Worm (Caenorhabditis elegans) whole organism, late embryonic: ENCODE results near the gene C53A5.17.
A peak's percentile ranks its signal among the peaks of the same experiment; 100 is the strongest.

ENCODE experiments used
- C08G9.2 ChIP-seq: sonication (generic microtip); optimal IDR thresholded peaks from 2 replicates; lab custom pipeline; 2016; ENCODE audit warnings: mild to moderate bottlenecking, missing genetic modification characterization, moderate library complexity, missing compliant biosample characterization
- K09A11.1 ChIP-seq: sonication (generic microtip); optimal IDR thresholded peaks from 2 replicates; lab custom pipeline; 2017; ENCODE audit warnings: antibody characterized with exemption, mild to moderate bottlenecking, missing genetic modification characterization, missing compliant biosample characterization; ENCODE audit not compliant: insufficient read depth
- T23F11.4 ChIP-seq: fragments of 200-800 bp; sonication (Bioruptor generic); optimal IDR thresholded peaks from 2 replicates; lab custom pipeline; 2018; ENCODE audit warnings: mild to moderate bottlenecking, missing genetic modification characterization, missing compliant biosample characterization
- Y22D7AL.16 ChIP-seq: sonication (generic microtip); optimal IDR thresholded peaks from 2 replicates; lab custom pipeline; 2016; ENCODE audit warnings: missing genetic modification characterization, missing compliant biosample characterization
- ama-1 ChIP-seq: fragments of 150-350 bp; optimal IDR thresholded peaks from 2 replicates; lab custom pipeline; 2014
- ceh-14 ChIP-seq: sonication (generic microtip); optimal IDR thresholded peaks from 2 replicates; lab custom pipeline; 2016; ENCODE audit warnings: missing genotype, missing genetic modification characterization, missing compliant biosample characterization
- ceh-22 ChIP-seq: sonication (generic microtip); optimal IDR thresholded peaks from 2 replicates; lab custom pipeline; 2017; ENCODE audit warnings: missing biosample characterization, missing genetic modification characterization
- ceh-24 ChIP-seq: sonication (generic microtip); optimal IDR thresholded peaks from 2 replicates; lab custom pipeline; 2016; ENCODE audit warnings: mild to moderate bottlenecking, missing genetic modification characterization, missing compliant biosample characterization
- ceh-31 ChIP-seq: sonication (generic microtip); optimal IDR thresholded peaks from 2 replicates; lab custom pipeline; 2016; ENCODE audit warnings: missing genetic modification characterization, missing compliant biosample characterization
- ceh-45 ChIP-seq: fragments of 200-800 bp; sonication (Bioruptor generic); IDR thresholded peaks from 2 replicates; pipeline ENCODE4 v1.3.6; 2022; ENCODE audit warnings: missing genetic modification reagents, missing genetic modification characterization, missing compliant biosample characterization
- ceh-48 ChIP-seq: sonication (generic microtip); optimal IDR thresholded peaks from 2 replicates; lab custom pipeline; 2016; ENCODE audit warnings: missing genetic modification characterization, inconsistent platforms, missing compliant biosample characterization
- che-1 ChIP-seq: sonication (generic microtip); optimal IDR thresholded peaks from 2 replicates; lab custom pipeline; 2016; ENCODE audit warnings: mild to moderate bottlenecking, missing genetic modification characterization, missing compliant biosample characterization
- dmd-4 ChIP-seq: sonication (generic microtip); optimal IDR thresholded peaks from 2 replicates; lab custom pipeline; 2016; ENCODE audit warnings: borderline replicate concordance, missing genetic modification characterization, missing compliant biosample characterization
- dve-1 ChIP-seq: sonication (generic microtip); optimal IDR thresholded peaks from 2 replicates; lab custom pipeline; 2017; ENCODE audit warnings: antibody characterized with exemption, mild to moderate bottlenecking, missing genetic modification characterization, missing compliant biosample characterization
- elt-2 ChIP-seq: sonication (generic microtip); optimal IDR thresholded peaks from 2 replicates; lab custom pipeline; 2016; ENCODE audit warnings: missing genetic modification reagents, missing genetic modification characterization, missing compliant biosample characterization
- ets-4 ChIP-seq: sonication (generic microtip); optimal IDR thresholded peaks from 2 replicates; lab custom pipeline; 2016; ENCODE audit warnings: missing genetic modification characterization, missing compliant biosample characterization
- fax-1 ChIP-seq: sonication (generic microtip); optimal IDR thresholded peaks from 2 replicates; lab custom pipeline; 2016; ENCODE audit warnings: missing genotype, missing genetic modification characterization, missing compliant biosample characterization
- fkh-10 ChIP-seq: fragments of 150-350 bp; optimal IDR thresholded peaks from 2 replicates; lab custom pipeline; 2014; ENCODE audit warnings: missing biosample characterization, missing genetic modification reagents, missing genetic modification characterization
- fkh-6 ChIP-seq: sonication (generic microtip); optimal IDR thresholded peaks from 2 replicates; lab custom pipeline; 2016; ENCODE audit warnings: missing genetic modification characterization, missing compliant biosample characterization
- gmeb-2 ChIP-seq: sonication (generic microtip); optimal IDR thresholded peaks from 2 replicates; lab custom pipeline; 2016; ENCODE audit warnings: missing genetic modification characterization, inconsistent platforms, missing compliant biosample characterization
- hlh-15 ChIP-seq: sonication (generic microtip); optimal IDR thresholded peaks from 2 replicates; lab custom pipeline; 2016; ENCODE audit warnings: missing genetic modification characterization, missing compliant biosample characterization
- hlh-30 ChIP-seq: sonication (generic microtip); optimal IDR thresholded peaks from 2 replicates; lab custom pipeline; 2017; ENCODE audit warnings: antibody characterized with exemption, missing genetic modification characterization, missing compliant biosample characterization; ENCODE audit not compliant: insufficient read depth
- hlh-8 ChIP-seq: sonication (generic microtip); optimal IDR thresholded peaks from 2 replicates; lab custom pipeline; 2016; ENCODE audit warnings: missing genotype, missing genetic modification characterization, missing compliant biosample characterization
- lin-11 ChIP-seq: fragments of 200-800 bp; sonication (Bioruptor generic); optimal IDR thresholded peaks from 2 replicates; lab custom pipeline; 2018; ENCODE audit warnings: mild to moderate bottlenecking, missing genetic modification characterization, missing compliant biosample characterization
- madf-2 ChIP-seq: sonication (generic microtip); optimal IDR thresholded peaks from 2 replicates; lab custom pipeline; 2017; ENCODE audit warnings: missing genetic modification characterization, missing compliant biosample characterization
- nhr-11 ChIP-seq: fragments of 150-350 bp; optimal IDR thresholded peaks from 2 replicates; lab custom pipeline; 2014; ENCODE audit warnings: missing biosample characterization, missing genetic modification characterization
- npax-4 ChIP-seq: sonication (generic microtip); optimal IDR thresholded peaks from 2 replicates; lab custom pipeline; 2016; ENCODE audit warnings: missing genetic modification characterization, missing compliant biosample characterization
- odd-2 ChIP-seq: sonication (generic microtip); optimal IDR thresholded peaks from 2 replicates; lab custom pipeline; 2017; ENCODE audit warnings: antibody characterized with exemption, mild to moderate bottlenecking, missing genetic modification characterization, missing compliant biosample characterization
- pag-3 ChIP-seq: sonication (generic microtip); optimal IDR thresholded peaks from 2 replicates; lab custom pipeline; 2016; ENCODE audit warnings: missing compliant biosample characterization, missing genetic modification characterization, borderline replicate concordance
- pat-9 ChIP-seq: fragments of 200-800 bp; sonication (Bioruptor generic); optimal IDR thresholded peaks from 2 replicates; lab custom pipeline; 2018; ENCODE audit warnings: mild to moderate bottlenecking, missing genetic modification characterization, moderate library complexity, missing compliant biosample characterization
- pax-1 ChIP-seq: fragments of 150-350 bp; optimal IDR thresholded peaks from 2 replicates; lab custom pipeline; 2014; ENCODE audit warnings: missing biosample characterization, missing genetic modification characterization
- pha-4 ChIP-seq: fragments of 150-350 bp; optimal IDR thresholded peaks from 2 replicates; lab custom pipeline; 2018; ENCODE audit warnings: missing biosample characterization, missing genetic modification reagents, missing genetic modification characterization
- pqm-1 ChIP-seq: sonication (generic microtip); optimal IDR thresholded peaks from 2 replicates; lab custom pipeline; 2016; ENCODE audit warnings: missing genetic modification characterization, missing compliant biosample characterization
- ref-2 ChIP-seq: sonication (generic microtip); optimal IDR thresholded peaks from 2 replicates; lab custom pipeline; 2016; ENCODE audit warnings: missing genetic modification characterization, missing compliant biosample characterization
- rnt-1 ChIP-seq: sonication (generic microtip); optimal IDR thresholded peaks from 2 replicates; lab custom pipeline; 2016; ENCODE audit warnings: missing genetic modification characterization, missing compliant biosample characterization
- sox-4 ChIP-seq: sonication (generic microtip); optimal IDR thresholded peaks from 2 replicates; lab custom pipeline; 2017; ENCODE audit warnings: mild to moderate bottlenecking, missing genetic modification characterization, inconsistent platforms, missing compliant biosample characterization
- syd-9 ChIP-seq: sonication (generic microtip); optimal IDR thresholded peaks from 2 replicates; lab custom pipeline; 2016; ENCODE audit warnings: mild to moderate bottlenecking, missing genetic modification characterization, moderate library complexity, missing compliant biosample characterization
- tbx-2 ChIP-seq: sonication (generic microtip); optimal IDR thresholded peaks from 2 replicates; lab custom pipeline; 2016; ENCODE audit warnings: missing genetic modification characterization, missing compliant biosample characterization
- tbx-7 ChIP-seq: sonication (generic microtip); optimal IDR thresholded peaks from 2 replicates; lab custom pipeline; 2016; ENCODE audit warnings: missing genotype, missing genetic modification characterization, missing compliant biosample characterization
- unc-55 ChIP-seq: sonication (generic microtip); optimal IDR thresholded peaks from 2 replicates; lab custom pipeline; 2017; ENCODE audit warnings: missing biosample characterization, missing genetic modification reagents, missing genetic modification characterization
- zip-5 ChIP-seq: sonication (generic microtip); optimal IDR thresholded peaks from 2 replicates; lab custom pipeline; 2016; ENCODE audit warnings: missing genetic modification characterization, missing compliant biosample characterization

The C53A5.17 gene

ce11 chrV:14510746-14511145, 10.2 kb downstream of the C53A5.17 start, which contains the start of gene R02D5.9:
Gene R02D5.9, minus strand, starts transcription at chrV:14511123.
- TF ChIP-seq ama-1 = no peak
- no peak for TF ChIP-seq ceh-48 (tag; lab: Kevin White, UChicago)
- TF ChIP-seq ceh-14 (tag; lab: Kevin White, UChicago) = no peak
- TF ChIP-seq tbx-2 = no peak
- no peak for TF ChIP-seq Y22D7AL.16
- TF ChIP-seq gmeb-2 = no peak
- no peak for TF ChIP-seq pqm-1

- TF ChIP-seq che-1 (no peak), odd-2 (tag; lab: Kevin White, UChicago) (no peak), hlh-15 (no peak), fkh-10 (GFP tag; lab: Kevin White, UChicago) (no peak), madf-2 (no peak), ceh-22 (tag; lab: Kevin White, UChicago) (no peak), hlh-30 (tag; lab: Kevin White, UChicago) (no peak), npax-4 (no peak), dmd-4 (tag; lab: Kevin White, UChicago) (no peak), zip-5 (tag; lab: Kevin White, UChicago) (no peak), fkh-6 (tag; lab: Kevin White, UChicago) (no peak), ceh-31 (no peak)
These were observed 12.3 kb downstream of the C53A5.17 start for ce11 chrV:14508556-14508955.

ce11 chrV:14508005-14508521, 12.8 kb downstream of the C53A5.17 start, which contains the start of gene R02D5.1:
Gene R02D5.1, plus strand, starts transcription at chrV:14508249.
- TF ChIP-seq T23F11.4 (GFP tag; lab: Kevin White, UChicago) (peak; percentile 4), ceh-24 (no peak), ref-2 (tag; lab: Kevin White, UChicago) (peak; percentile 77)

DNA sequence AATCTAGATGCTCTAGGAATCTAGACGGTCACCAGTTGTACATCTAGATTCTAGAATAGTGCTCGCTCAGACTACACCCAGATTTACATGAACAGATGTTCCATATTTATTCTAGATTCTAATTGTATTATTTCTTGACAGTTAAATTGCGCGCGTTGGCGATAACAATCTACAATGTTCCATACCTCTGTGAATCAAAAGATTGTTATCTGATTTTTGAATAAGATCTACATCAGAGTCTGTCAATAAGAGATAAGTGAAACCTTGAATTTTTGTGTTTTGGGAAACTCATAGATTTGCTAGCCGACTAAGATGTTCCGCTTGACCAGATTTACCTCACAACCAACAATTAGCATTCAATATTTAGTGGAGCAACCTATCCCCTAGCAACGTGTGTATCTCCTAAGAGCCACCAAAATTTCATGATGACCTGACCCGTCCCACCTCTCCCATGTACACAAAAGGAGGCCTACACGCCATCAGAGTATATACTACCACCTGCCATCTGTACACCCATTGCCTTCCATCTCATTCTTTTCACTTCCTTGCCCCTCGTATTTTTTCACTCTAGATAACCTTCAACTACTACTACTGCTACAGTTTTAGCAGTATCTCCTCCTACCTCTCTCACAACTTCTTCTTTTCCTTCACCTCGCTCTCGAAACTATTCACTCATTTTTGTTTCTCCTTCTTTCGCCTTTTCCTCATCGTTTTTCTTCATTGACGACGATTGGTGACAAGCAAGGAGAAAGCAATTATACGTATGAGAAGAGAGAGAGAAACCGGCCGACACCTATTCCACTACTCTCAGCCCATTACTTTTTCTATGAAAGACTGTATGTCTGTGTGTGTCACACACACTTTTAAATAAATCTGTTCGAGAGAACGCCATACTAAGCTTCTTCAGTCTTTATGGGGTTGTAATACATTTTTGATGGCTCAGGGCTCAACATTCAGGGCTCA, 13.9 kb downstream of the C53A5.17 start:
- TF ChIP-seq elt-2 (tag; lab: Kevin White, UChicago) = peak; percentile 3
- peak; percentile 6 for TF ChIP-seq unc-55 (GFP tag; lab: Kevin White, UChicago)
- no peak for TF ChIP-seq ceh-45 (GFP tag; lab: Robert Waterston, UW)
- TF ChIP-seq fax-1 = no peak
- TF ChIP-seq hlh-30 (tag; lab: Kevin White, UChicago) = no peak
- TF ChIP-seq rnt-1 (tag; lab: Kevin White, UChicago) = peak; percentile 22

ce11 chrV:14505745-14506214, 15.1 kb downstream of the C53A5.17 start:
- TF ChIP-seq hlh-15 (no peak), syd-9 (tag; lab: Kevin White, UChicago) (peak; percentile 11), pax-1 (tag; lab: Kevin White, UChicago) (no peak), pat-9 (no peak), sox-4 (tag; lab: Kevin White, UChicago) (no peak), npax-4 (no peak), pha-4 (tag; lab: Kevin White, UChicago) (no peak), dve-1 (tag; lab: Kevin White, UChicago) (no peak), tbx-7 (tag; lab: Kevin White, UChicago) (no peak), ref-2 (tag; lab: Kevin White, UChicago) (peak; percentile 79), nhr-11 (tag; lab: Kevin White, UChicago) (no peak), hlh-8 (tag; lab: Kevin White, UChicago) (no peak), ets-4 (tag; lab: Kevin White, UChicago) (no peak), fkh-10 (GFP tag; lab: Kevin White, UChicago) (no peak), pag-3 (tag; lab: Kevin White, UChicago) (no peak), K09A11.1 (tag; lab: Kevin White, UChicago) (no peak), elt-2 (tag; lab: Kevin White, UChicago) (peak; percentile 97), rnt-1 (tag; lab: Kevin White, UChicago) (peak; percentile 45), gmeb-2 (no peak), lin-11 (tag; lab: Kevin White, UChicago) (no peak), C08G9.2 (tag; lab: Kevin White, UChicago) (peak; percentile 16), ceh-24 (no peak), madf-2 (no peak), ceh-31 (peak; percentile 10), pqm-1 (no peak), zip-5 (tag; lab: Kevin White, UChicago) (no peak), ceh-45 (GFP tag; lab: Robert Waterston, UW) (no peak)
